Worm (Caenorhabditis elegans) whole organism, L4 larva: ENCODE results near the gene Y51A2D.21.

Experiments used
- D1046.2 ChIP-seq: fragments of 200-800 bp; sonication (Bioruptor generic); IDR thresholded peaks from 2 replicates; pipeline ENCODE4 v1.3.6; 2022; ENCODE audit warnings: missing genetic modification characterization, missing compliant biosample characterization
- F10B5.3 ChIP-seq: sonication (generic microtip); optimal IDR thresholded peaks from 2 replicates; lab custom pipeline; 2016; ENCODE audit warnings: mild to moderate bottlenecking, missing genetic modification characterization, missing compliant biosample characterization
- T20F7.1 ChIP-seq: fragments of 200-800 bp; sonication (Bioruptor generic); optimal IDR thresholded peaks from 2 replicates; lab custom pipeline; 2018; ENCODE audit warnings: mild to moderate bottlenecking, missing genetic modification characterization, missing compliant biosample characterization
- Y48G9A.11 ChIP-seq: fragments of 200-800 bp; sonication (Bioruptor generic); IDR thresholded peaks from 2 replicates; pipeline ENCODE4 v1.3.6; 2022; ENCODE audit warnings: missing genetic modification reagents, missing genetic modification characterization, missing compliant biosample characterization
- ZK337.2 ChIP-seq: fragments of 200-800 bp; sonication (Bioruptor generic); IDR thresholded peaks from 2 replicates; pipeline ENCODE4 v1.3.6; 2022; ENCODE audit warnings: missing genetic modification reagents, missing genetic modification characterization, missing compliant biosample characterization
- ZK546.5 ChIP-seq, 2 experiments: sonication (generic microtip); optimal IDR thresholded peaks; 2 replicates each; lab custom pipeline; 2017; ENCODE audit warnings: missing biosample characterization in 2 of 2, missing genetic modification characterization in 2 of 2
- aha-1 ChIP-seq: fragments of 150-350 bp; peaks from one replicate; lab custom pipeline; 2014; ENCODE audit warnings: missing biosample characterization, missing genetic modification characterization
- aly-2 ChIP-seq: sonication (generic microtip); optimal IDR thresholded peaks from 2 replicates; lab custom pipeline; 2018; ENCODE audit warnings: missing biosample characterization, missing genetic modification characterization
- ama-1 ChIP-seq: fragments of 150-350 bp; optimal IDR thresholded peaks from 2 replicates; lab custom pipeline; 2014; ENCODE audit warnings: inconsistent platforms, mixed read lengths
- attf-4 ChIP-seq: sonication (generic microtip); optimal IDR thresholded peaks from 3 replicates; lab custom pipeline; 2017; ENCODE audit warnings: missing biosample characterization, missing genetic modification characterization
- ceh-20 ChIP-seq: fragments of 200-800 bp; sonication (Bioruptor generic); IDR thresholded peaks from 2 replicates; pipeline ENCODE4 v1.3.6; 2022; ENCODE audit warnings: missing genetic modification reagents, missing genetic modification characterization, missing compliant biosample characterization
- ceh-32 ChIP-seq: sonication (generic microtip); optimal IDR thresholded peaks from 2 replicates; lab custom pipeline; 2016; ENCODE audit warnings: mild to moderate bottlenecking, missing genetic modification characterization, missing compliant biosample characterization; ENCODE audit not compliant: poor library complexity
- ceh-44 ChIP-seq: fragments of 200-800 bp; sonication (Bioruptor generic); IDR thresholded peaks from 2 replicates; pipeline ENCODE4 v1.3.6; 2022; ENCODE audit warnings: missing genetic modification reagents, missing genetic modification characterization, missing compliant biosample characterization
- ceh-62 ChIP-seq: sonication (generic microtip); optimal IDR thresholded peaks from 2 replicates; lab custom pipeline; 2017; ENCODE audit warnings: missing biosample characterization, missing genetic modification characterization
- ceh-82 ChIP-seq: sonication (generic microtip); optimal IDR thresholded peaks from 2 replicates; lab custom pipeline; 2017; ENCODE audit warnings: missing biosample characterization, missing genetic modification characterization
- ctbp-1 ChIP-seq: fragments of 200-800 bp; sonication (Bioruptor generic); IDR thresholded peaks from 2 replicates; pipeline ENCODE4 v1.3.6; 2022; ENCODE audit warnings: missing genetic modification reagents, missing genetic modification characterization, missing compliant biosample characterization
- daf-16 ChIP-seq, 3 experiments: sonication (generic microtip); optimal IDR thresholded peaks; 2 replicates each; lab custom pipeline; 2016 to 2017; ENCODE audit warnings: missing genetic modification characterization in 3 of 3, missing genetic modification reagents in 3 of 3, mild to moderate bottlenecking in 2 of 3, missing compliant biosample characterization in 2 of 3, missing biosample characterization in 1 of 3, moderate library complexity in 1 of 3
- daf-19 ChIP-seq: fragments of 200-800 bp; sonication (Bioruptor generic); conservative IDR thresholded peaks from 2 replicates; pipeline ENCODE4 v1.3.6; 2022; ENCODE audit warnings: missing genetic modification characterization, missing compliant biosample characterization
- daf-8 ChIP-seq: fragments of 200-800 bp; sonication (Bioruptor generic); IDR thresholded peaks from 2 replicates; pipeline ENCODE4 v1.3.6; 2022; ENCODE audit warnings: missing genetic modification characterization, missing compliant biosample characterization
- dmd-9 ChIP-seq: fragments of 200-800 bp; sonication (Bioruptor generic); IDR thresholded peaks from 2 replicates; pipeline ENCODE4 v1.3.6; 2022; ENCODE audit warnings: missing genetic modification reagents, missing genetic modification characterization, missing compliant biosample characterization
- egl-43 ChIP-seq: fragments of 200-800 bp; sonication (Bioruptor generic); IDR thresholded peaks from 2 replicates; pipeline ENCODE4 v1.3.6; 2022; ENCODE audit warnings: missing genetic modification reagents, missing genetic modification characterization, missing compliant biosample characterization
- hlh-11 ChIP-seq: fragments of 200-800 bp; sonication (Bioruptor generic); optimal IDR thresholded peaks from 2 replicates; lab custom pipeline; 2018; ENCODE audit warnings: mild to moderate bottlenecking, missing genetic modification characterization, missing compliant biosample characterization
- hlh-30 ChIP-seq: sonication (generic microtip); optimal IDR thresholded peaks from 2 replicates; lab custom pipeline; 2017; ENCODE audit warnings: antibody characterized with exemption, mild to moderate bottlenecking, missing genetic modification characterization, missing compliant biosample characterization; ENCODE audit not compliant: insufficient read depth
- lim-7 ChIP-seq: fragments of 200-800 bp; sonication (Bioruptor generic); IDR thresholded peaks from 2 replicates; pipeline ENCODE4 v1.3.6; 2022; ENCODE audit warnings: missing genetic modification characterization, missing compliant biosample characterization
- lin-1 ChIP-seq: fragments of 200-800 bp; sonication (Bioruptor generic); IDR thresholded peaks from 2 replicates; pipeline ENCODE4 v1.3.6; 2022; ENCODE audit warnings: missing genetic modification reagents, missing genetic modification characterization, missing compliant biosample characterization
- lin-13 ChIP-seq: fragments of 150-350 bp; optimal IDR thresholded peaks from 2 replicates; lab custom pipeline; 2014; ENCODE audit warnings: missing biosample characterization, missing genetic modification reagents, missing genetic modification characterization
- madf-9 ChIP-seq: fragments of 200-800 bp; sonication (Bioruptor generic); conservative IDR thresholded peaks from 2 replicates; pipeline ENCODE4 v1.3.6; 2022; ENCODE audit warnings: missing genetic modification reagents, missing genetic modification characterization, missing compliant biosample characterization
- mes-2 ChIP-seq: sonication (generic microtip); optimal IDR thresholded peaks from 2 replicates; lab custom pipeline; 2016; ENCODE audit warnings: missing genotype, mild to moderate bottlenecking, missing genetic modification characterization, missing compliant biosample characterization; ENCODE audit not compliant: poor library complexity, severe bottlenecking
- mxl-2 ChIP-seq: fragments of 200-800 bp; sonication (Bioruptor generic); conservative IDR thresholded peaks from 2 replicates; pipeline ENCODE4 v1.3.6; 2022; ENCODE audit warnings: missing genetic modification reagents, missing genetic modification characterization, missing compliant biosample characterization
- nhr-10 ChIP-seq: fragments of 150-350 bp; optimal IDR thresholded peaks from 2 replicates; lab custom pipeline; 2014; ENCODE audit warnings: missing biosample characterization, missing genetic modification characterization
- nhr-102 ChIP-seq: sonication (generic microtip); optimal IDR thresholded peaks from 2 replicates; lab custom pipeline; 2016; ENCODE audit warnings: mild to moderate bottlenecking, missing genetic modification characterization, moderate library complexity, missing compliant biosample characterization
- nhr-11 ChIP-seq: fragments of 150-350 bp; optimal IDR thresholded peaks from 2 replicates; lab custom pipeline; 2014; ENCODE audit warnings: missing biosample characterization, missing genetic modification characterization
- nhr-41 ChIP-seq: fragments of 200-800 bp; sonication (Bioruptor generic); IDR thresholded peaks from 2 replicates; pipeline ENCODE4 v1.3.6; 2022; ENCODE audit warnings: missing genetic modification reagents, missing genetic modification characterization, missing compliant biosample characterization
- nhr-48 ChIP-seq: sonication (generic microtip); optimal IDR thresholded peaks from 2 replicates; lab custom pipeline; 2016; ENCODE audit warnings: mild to moderate bottlenecking, missing genetic modification characterization, missing compliant biosample characterization
- nhr-77 ChIP-seq: fragments of 150-350 bp; optimal IDR thresholded peaks from 2 replicates; lab custom pipeline; 2014; ENCODE audit warnings: missing biosample characterization, missing genetic modification characterization
- pha-4 ChIP-seq, 2 experiments: fragments of 150-350 bp in 1 of 2; fragments of 200-800 bp in 1 of 2; sonication (Bioruptor generic) in 1 of 2; IDR thresholded peaks in 1 of 2; optimal IDR thresholded peaks in 1 of 2; 2 replicates each; pipeline versions ENCODE4 v1.3.6 to Lab custom; 2014 to 2022; ENCODE audit warnings: missing genetic modification characterization in 2 of 2, missing genetic modification reagents in 2 of 2, missing biosample characterization in 1 of 2, missing compliant biosample characterization in 1 of 2
- saeg-2 ChIP-seq: fragments of 200-800 bp; sonication (Bioruptor generic); IDR thresholded peaks from 2 replicates; pipeline ENCODE4 v1.3.6; 2022; ENCODE audit warnings: missing genetic modification reagents, missing genetic modification characterization, missing compliant biosample characterization
- sdz-12 ChIP-seq: fragments of 200-800 bp; sonication (Bioruptor generic); optimal IDR thresholded peaks from 2 replicates; lab custom pipeline; 2018; ENCODE audit warnings: mild to moderate bottlenecking, missing genetic modification characterization, missing compliant biosample characterization
- skn-1 ChIP-seq: fragments of 150-350 bp; optimal IDR thresholded peaks from 2 replicates; lab custom pipeline; 2014; ENCODE audit warnings: missing biosample characterization, missing genetic modification characterization
- spr-3 ChIP-seq: fragments of 200-800 bp; sonication (Bioruptor generic); optimal IDR thresholded peaks from 2 replicates; lab custom pipeline; 2018; ENCODE audit warnings: mild to moderate bottlenecking, missing genetic modification characterization, missing compliant biosample characterization
- unc-62 ChIP-seq, 3 experiments: fragments of 150-350 bp in 1 of 3; sonication (generic microtip); optimal IDR thresholded peaks in 2 of 3; peaks in 1 of 3; 1 replicate in 1 of 3; 2 replicates in 2 of 3; lab custom pipeline; 2014 to 2017; ENCODE audit warnings: missing biosample characterization in 3 of 3, missing genetic modification characterization in 3 of 3, missing genetic modification reagents in 3 of 3, missing genotype in 1 of 3
- vab-7 ChIP-seq: fragments of 200-800 bp; sonication (Bioruptor generic); IDR thresholded peaks from 2 replicates; pipeline ENCODE4 v1.3.6; 2022; ENCODE audit warnings: missing genetic modification reagents, missing genetic modification characterization, missing compliant biosample characterization
- zfp-3 ChIP-seq: fragments of 200-800 bp; sonication (Bioruptor generic); conservative IDR thresholded peaks from 2 replicates; pipeline ENCODE4 v1.3.6; 2022; ENCODE audit warnings: missing genetic modification reagents, missing genetic modification characterization, missing compliant biosample characterization

The Y51A2D.21 gene

ce11 chrV:18573199-18573598, 1.6 kb downstream of the Y51A2D.21 start (continued):
- TF ChIP-seq nhr-48 (tag; lab: Kevin White, UChicago) (no peak), ceh-82 (tag; lab: Kevin White, UChicago) (no peak), daf-16 (GFP tag; optimal IDR thresholded peaks at IDR 0.05; lab: Kevin White, UChicago) (no peak), daf-16 (tag; optimal IDR thresholded peaks at IDR 0.05; lab: Kevin White, UChicago) (no peak)
- TF ChIP-seq, all 104 proteins: peak for 16

ce11 chrV:18575084-18575483, 3.5 kb downstream of the Y51A2D.21 start:
- TF ChIP-seq egl-43 (GFP tag; lab: Robert Waterston, UW) = no peak
- no peak for TF ChIP-seq ZK337.2 (GFP tag; lab: Robert Waterston, UW)
- no peak for TF ChIP-seq lin-1 (GFP tag; lab: Robert Waterston, UW)
- TF ChIP-seq ctbp-1 = no peak
- TF ChIP-seq ceh-82 (tag; lab: Kevin White, UChicago) = no peak
- no peak for TF ChIP-seq dmd-9
- no peak for TF ChIP-seq hlh-11 (tag; lab: Kevin White, UChicago)
- TF ChIP-seq sdz-12 = no peak
- peak; percentile 23 for TF ChIP-seq nhr-77 (tag; lab: Kevin White, UChicago)
- no peak for TF ChIP-seq ceh-44 (GFP tag; lab: Robert Waterston, UW)
- no peak for TF ChIP-seq daf-19 (GFP tag; lab: Robert Waterston, UW)
- TF ChIP-seq vab-7 (GFP tag; lab: Robert Waterston, UW) = no peak
- no peak for TF ChIP-seq nhr-102 (tag; lab: Kevin White, UChicago)
- no peak for TF ChIP-seq madf-9 (GFP tag; lab: Robert Waterston, UW)
- no peak for TF ChIP-seq F10B5.3 (tag; lab: Kevin White, UChicago)
- TF ChIP-seq spr-3 = no peak
- no peak for TF ChIP-seq zfp-3 (GFP tag; lab: Robert Waterston, UW)
- no peak for TF ChIP-seq ceh-32 (tag; lab: Kevin White, UChicago)
- no peak for TF ChIP-seq ceh-20 (GFP tag; lab: Robert Waterston, UW)
- no peak for TF ChIP-seq daf-8 (GFP tag; lab: Robert Waterston, UW)
- no peak for TF ChIP-seq ama-1 (lab: Kevin White, UChicago)
- TF ChIP-seq attf-4 = no peak
- no peak for TF ChIP-seq lim-7
- TF ChIP-seq mxl-2 (GFP tag; lab: Robert Waterston, UW) = peak; percentile 19; the same call in 1 of the 2 replicates
- TF ChIP-seq nhr-41 (GFP tag; lab: Robert Waterston, UW) = no peak
- TF ChIP-seq skn-1 (tag; lab: Kevin White, UChicago) = no peak
- TF ChIP-seq D1046.2 (GFP tag; lab: Robert Waterston, UW) = no peak
- TF ChIP-seq aha-1 (tag; lab: Kevin White, UChicago) = no peak
- TF ChIP-seq pha-4 (GFP tag; IDR thresholded peaks at IDR 0.05; lab: Robert Waterston, UW) = no peak
- TF ChIP-seq pha-4 (tag; optimal IDR thresholded peaks at IDR 0.05; lab: Kevin White, UChicago) = no peak
- TF ChIP-seq T20F7.1 (GFP tag; lab: Kevin White, UChicago) = no peak
- peak; percentile 8 for TF ChIP-seq mes-2
- no peak for TF ChIP-seq Y48G9A.11 (GFP tag; lab: Robert Waterston, UW)
- peak in 1 of 2 experiments; percentile 88 for TF ChIP-seq unc-62 (GFP tag; optimal IDR thresholded peaks at IDR 0.05 in 1 of 2; lab: Kevin White, UChicago)
- TF ChIP-seq unc-62 (tag; optimal IDR thresholded peaks at IDR 0.05; lab: Kevin White, UChicago) = no peak
- no peak for TF ChIP-seq lin-13 (GFP tag; lab: Kevin White, UChicago)
- no peak for TF ChIP-seq aly-2
- 0 out of 2 replicates have a peak, but pooled peaks have one; percentile 37 for TF ChIP-seq saeg-2 (GFP tag; lab: Robert Waterston, UW)
- TF ChIP-seq nhr-11 (tag; lab: Kevin White, UChicago) = no peak
- no peak for TF ChIP-seq nhr-10 (tag; lab: Kevin White, UChicago)
- TF ChIP-seq nhr-48 (tag; lab: Kevin White, UChicago) = peak; percentile 18
- TF ChIP-seq hlh-30 (tag; lab: Kevin White, UChicago) = no peak
- TF ChIP-seq ceh-62 = no peak
- TF ChIP-seq ZK546.5 (tag; optimal IDR thresholded peaks at IDR 0.05; lab: Kevin White, UChicago) = no peak
